Fruit fly (Drosophila melanogaster) whole organism, embryonic: Measurements from ENCODE around the gene Rpn9.
A peak's percentile ranks its signal among the peaks of the same experiment; 100 is the strongest.

Experiments used
- CG10321 ChIP-seq: fragments of 200-800 bp; sonication (Bioruptor generic); IDR thresholded peaks from 2 replicates; pipeline ENCODE4 v1.3.6; 2022; ENCODE audit warnings: missing biosample characterization, missing genetic modification characterization
- CG10366 ChIP-seq: fragments of 200-800 bp; sonication (Bioruptor generic); IDR thresholded peaks from 2 replicates; pipeline ENCODE4 v1.3.6; 2022; ENCODE audit warnings: missing biosample characterization, missing genetic modification characterization
- CG10565 ChIP-seq: fragments of 200-800 bp; sonication (Bioruptor generic); optimal IDR thresholded peaks from 3 replicates; lab custom pipeline; 2016; ENCODE audit warnings: missing biosample characterization, mild to moderate bottlenecking, missing genetic modification characterization
- CG10654 ChIP-seq: fragments of 200-800 bp; sonication (Bioruptor generic); optimal IDR thresholded peaks from 2 replicates; lab custom pipeline; 2016; ENCODE audit warnings: missing biosample characterization, missing genetic modification characterization
- CG11093 ChIP-seq: fragments of 200-800 bp; sonication (Bioruptor generic); IDR thresholded peaks from 3 replicates; pipeline ENCODE4 v1.3.6; 2022; ENCODE audit warnings: missing biosample characterization, missing genetic modification characterization
- CG11695 ChIP-seq: fragments of 200-800 bp; sonication (Bioruptor generic); IDR thresholded peaks from 3 replicates; pipeline ENCODE4 v1.3.6; 2022; ENCODE audit warnings: missing biosample characterization, missing genetic modification characterization
- CG11696 ChIP-seq: fragments of 200-800 bp; sonication (Bioruptor generic); IDR thresholded peaks from 2 replicates; pipeline ENCODE4 v1.3.6; 2022; ENCODE audit warnings: missing biosample characterization, missing genetic modification characterization
- CG12942 ChIP-seq: fragments of 200-800 bp; sonication (Bioruptor generic); optimal IDR thresholded peaks from 3 replicates; lab custom pipeline; 2016; ENCODE audit warnings: missing biosample characterization, missing genetic modification characterization
- CG14860 ChIP-seq: fragments of 200-800 bp; sonication (Bioruptor generic); IDR thresholded peaks from 3 replicates; pipeline ENCODE4 v1.3.6; 2022; ENCODE audit warnings: missing biosample characterization, missing genetic modification characterization; ENCODE audit not compliant: partially characterized antibody
- CG15479 ChIP-seq: fragments of 200-800 bp; sonication (Bioruptor generic); optimal IDR thresholded peaks from 3 replicates; lab custom pipeline; 2019; ENCODE audit warnings: missing biosample characterization, mild to moderate bottlenecking, missing genetic modification characterization, moderate library complexity
- CG17328 ChIP-seq: fragments of 200-800 bp; sonication (Bioruptor generic); IDR thresholded peaks from 2 replicates; pipeline ENCODE4 v1.3.6; 2022; ENCODE audit warnings: missing biosample characterization, missing genetic modification characterization
- CG17385 ChIP-seq: fragments of 200-800 bp; sonication (Bioruptor generic); optimal IDR thresholded peaks from 3 replicates; lab custom pipeline; 2018; ENCODE audit warnings: missing biosample characterization, mild to moderate bottlenecking, missing genetic modification characterization
- CG17829 ChIP-seq: fragments of 200-800 bp; optimal IDR thresholded peaks from 2 replicates; lab custom pipeline; 2019; ENCODE audit warnings: missing biosample characterization, mild to moderate bottlenecking, missing genetic modification characterization, moderate library complexity
- CG3407 ChIP-seq: fragments of 200-800 bp; sonication (Bioruptor generic); optimal IDR thresholded peaks from 2 replicates; lab custom pipeline; 2018; ENCODE audit warnings: missing biosample characterization, mild to moderate bottlenecking, missing genetic modification characterization
- CG4282 ChIP-seq: fragments of 200-800 bp; sonication (Bioruptor generic); optimal IDR thresholded peaks from 2 replicates; lab custom pipeline; 2016; ENCODE audit warnings: missing biosample characterization, missing genetic modification characterization
- CG6791 ChIP-seq: fragments of 200-800 bp; sonication (Bioruptor generic); IDR thresholded peaks from 3 replicates; pipeline ENCODE4 v1.3.6; 2022; ENCODE audit warnings: missing biosample characterization, missing genetic modification characterization; ENCODE audit not compliant: partially characterized antibody
- CG7963 ChIP-seq: fragments of 200-800 bp; sonication (Bioruptor generic); IDR thresholded peaks from 3 replicates; pipeline ENCODE4 v1.3.6; 2022; ENCODE audit warnings: missing biosample characterization, missing genetic modification characterization; ENCODE audit not compliant: partially characterized antibody
- Camta ChIP-seq: fragments of 200-800 bp; sonication (Bioruptor generic); optimal IDR thresholded peaks from 2 replicates; lab custom pipeline; 2016; ENCODE audit warnings: missing biosample characterization, missing genetic modification characterization
- Dad ChIP-seq: fragments of 200-800 bp; sonication (Bioruptor generic); optimal IDR thresholded peaks from 3 replicates; lab custom pipeline; 2016; ENCODE audit warnings: missing biosample characterization, missing genetic modification characterization
- Dfd ChIP-seq, 2 experiments: fragments of >200 bp; optimal IDR thresholded peaks; 2 replicates each; lab custom pipeline; 2017; ENCODE audit warnings: missing biosample characterization in 2 of 2, missing genetic modification characterization in 2 of 2
- GATAe ChIP-seq: fragments of 200-800 bp; sonication (Bioruptor generic); conservative IDR thresholded peaks from 2 replicates; pipeline ENCODE4 v1.3.6; 2022; ENCODE audit warnings: missing biosample characterization, missing genetic modification characterization
- H15 ChIP-seq: fragments of 200-800 bp; sonication (Bioruptor generic); IDR thresholded peaks from 3 replicates; pipeline ENCODE4 v1.3.6; 2022; ENCODE audit warnings: missing biosample characterization, missing genetic modification characterization
- HHEX ChIP-seq: fragments of 200-800 bp; sonication (Bioruptor generic); optimal IDR thresholded peaks from 3 replicates; lab custom pipeline; 2017; ENCODE audit warnings: missing biosample characterization, mild to moderate bottlenecking, missing genetic modification characterization, missing genetic modification reagents
- Hmx ChIP-seq: fragments of 200-800 bp; sonication (Bioruptor generic); optimal IDR thresholded peaks from 2 replicates; lab custom pipeline; 2016; ENCODE audit warnings: missing biosample characterization, missing genetic modification characterization
- NK7.1 ChIP-seq: fragments of 200-800 bp; sonication (Bioruptor generic); optimal IDR thresholded peaks from 3 replicates; lab custom pipeline; 2016; ENCODE audit warnings: missing biosample characterization, missing genetic modification characterization
- Nf-YB ChIP-seq: fragments of 200-800 bp; sonication (Bioruptor generic); optimal IDR thresholded peaks from 3 replicates; lab custom pipeline; 2019; ENCODE audit warnings: missing biosample characterization, mild to moderate bottlenecking, missing genetic modification characterization, moderate library complexity
- NfI ChIP-seq: fragments of 200-800 bp; sonication (Bioruptor generic); optimal IDR thresholded peaks from 3 replicates; lab custom pipeline; 2018; ENCODE audit warnings: missing biosample characterization, mild to moderate bottlenecking, missing genetic modification characterization, moderate library complexity
- Sry-δ ChIP-seq: fragments of 200-800 bp; sonication (Bioruptor generic); optimal IDR thresholded peaks from 2 replicates; lab custom pipeline; 2016; ENCODE audit warnings: missing biosample characterization, missing genetic modification characterization
- Xbp1 ChIP-seq: fragments of 200-800 bp; sonication (Bioruptor generic); optimal IDR thresholded peaks from 3 replicates; lab custom pipeline; 2016; ENCODE audit warnings: missing biosample characterization, mild to moderate bottlenecking, missing genetic modification characterization
- aop ChIP-seq: fragments of 200-800 bp; sonication (Bioruptor generic); IDR thresholded peaks from 2 replicates; pipeline ENCODE4 v1.3.6; 2022; ENCODE audit warnings: missing biosample characterization, missing genetic modification characterization
- cato ChIP-seq: fragments of 200-800 bp; sonication (Bioruptor generic); optimal IDR thresholded peaks from 2 replicates; lab custom pipeline; 2016; ENCODE audit warnings: missing biosample characterization, missing genetic modification characterization, borderline replicate concordance
- danr ChIP-seq: fragments of 200-800 bp; sonication (Bioruptor generic); IDR thresholded peaks from 2 replicates; pipeline ENCODE4 v1.3.6; 2022; ENCODE audit warnings: missing biosample characterization, missing genetic modification characterization
- dati ChIP-seq: fragments of 200-800 bp; sonication (Bioruptor generic); IDR thresholded peaks from 2 replicates; pipeline ENCODE4 v1.3.6; 2022; ENCODE audit warnings: missing biosample characterization, missing genetic modification characterization
- fd102C ChIP-seq: fragments of 200-800 bp; sonication (Bioruptor generic); optimal IDR thresholded peaks from 2 replicates; lab custom pipeline; 2018; ENCODE audit warnings: missing biosample characterization, mild to moderate bottlenecking, missing genetic modification characterization, moderate library complexity
- fd64A ChIP-seq: fragments of 200-800 bp; sonication (Bioruptor generic); optimal IDR thresholded peaks from 3 replicates; lab custom pipeline; 2018; ENCODE audit warnings: missing biosample characterization, mild to moderate bottlenecking, missing genetic modification characterization
- gsb-n ChIP-seq: fragments of 200-800 bp; sonication (Bioruptor generic); optimal IDR thresholded peaks from 3 replicates; lab custom pipeline; 2018; ENCODE audit warnings: missing biosample characterization, mild to moderate bottlenecking, missing genetic modification characterization
- hkb ChIP-seq, 2 experiments: fragments of 200-800 bp in 1 of 2; fragments of >200 bp in 1 of 2; sonication (Bioruptor generic) in 1 of 2; IDR thresholded peaks in 1 of 2; optimal IDR thresholded peaks in 1 of 2; 2 replicates each; pipeline versions ENCODE4 v1.3.6 to Lab custom; 2017 to 2022; ENCODE audit warnings: missing biosample characterization in 1 of 2, missing genetic modification characterization in 1 of 2
- kah ChIP-seq: fragments of 200-800 bp; sonication (Bioruptor generic); optimal IDR thresholded peaks from 2 replicates; lab custom pipeline; 2018; ENCODE audit warnings: missing biosample characterization, mild to moderate bottlenecking, missing genetic modification characterization
- kay ChIP-seq: fragments of 200-800 bp; sonication (Bioruptor generic); optimal IDR thresholded peaks from 2 replicates; lab custom pipeline; 2016; ENCODE audit warnings: missing biosample characterization, missing genetic modification characterization
- luna ChIP-seq: fragments of 200-800 bp; sonication (Bioruptor generic); optimal IDR thresholded peaks from 2 replicates; lab custom pipeline; 2016; ENCODE audit warnings: missing biosample characterization, missing genetic modification characterization
- nerfin-2 ChIP-seq: fragments of 200-800 bp; sonication (Bioruptor generic); IDR thresholded peaks from 2 replicates; pipeline ENCODE4 v1.3.6; 2022; ENCODE audit warnings: missing biosample characterization, missing genetic modification characterization; ENCODE audit not compliant: partially characterized antibody
- otp ChIP-seq: fragments of 200-800 bp; sonication (Bioruptor generic); IDR thresholded peaks from 3 replicates; pipeline ENCODE4, ENCODE4 v1.3.6; 2022; ENCODE audit warnings: missing biosample characterization, missing genetic modification characterization
- ranshi ChIP-seq: fragments of 200-800 bp; sonication (Bioruptor generic); IDR thresholded peaks from 2 replicates; pipeline ENCODE4 v1.3.6; 2022; ENCODE audit warnings: missing biosample characterization, missing genetic modification characterization
- slbo ChIP-seq: fragments of 200-800 bp; sonication (Bioruptor generic); IDR thresholded peaks from 2 replicates; pipeline ENCODE4 v1.3.6; 2022; ENCODE audit warnings: missing biosample characterization, missing genetic modification characterization
- sob ChIP-seq: fragments of 200-800 bp; sonication (Bioruptor generic); IDR thresholded peaks from 2 replicates; pipeline ENCODE4 v1.3.6; 2022; ENCODE audit warnings: missing biosample characterization, missing genetic modification characterization
- tio ChIP-seq: fragments of 200-800 bp; sonication (Bioruptor generic); optimal IDR thresholded peaks from 2 replicates; lab custom pipeline; 2017; ENCODE audit warnings: missing biosample characterization, missing genetic modification characterization, inconsistent platforms
- ttk ChIP-seq: fragments of 200-800 bp; sonication (Bioruptor generic); IDR thresholded peaks from 2 replicates; pipeline ENCODE4 v2.1.2; 2022; ENCODE audit warnings: missing biosample characterization, missing genetic modification characterization
- zen ChIP-seq: fragments of 200-800 bp; sonication (Bioruptor generic); optimal IDR thresholded peaks from 3 replicates; lab custom pipeline; 2018; ENCODE audit warnings: missing biosample characterization, mild to moderate bottlenecking, missing genetic modification characterization, moderate library complexity
- zen2 ChIP-seq: fragments of 200-800 bp; sonication (Bioruptor generic); IDR thresholded peaks from 3 replicates; pipeline ENCODE4 v1.3.6; 2022; ENCODE audit warnings: missing biosample characterization, missing genetic modification characterization; ENCODE audit not compliant: partially characterized antibody

The Rpn9 gene

DNA sequence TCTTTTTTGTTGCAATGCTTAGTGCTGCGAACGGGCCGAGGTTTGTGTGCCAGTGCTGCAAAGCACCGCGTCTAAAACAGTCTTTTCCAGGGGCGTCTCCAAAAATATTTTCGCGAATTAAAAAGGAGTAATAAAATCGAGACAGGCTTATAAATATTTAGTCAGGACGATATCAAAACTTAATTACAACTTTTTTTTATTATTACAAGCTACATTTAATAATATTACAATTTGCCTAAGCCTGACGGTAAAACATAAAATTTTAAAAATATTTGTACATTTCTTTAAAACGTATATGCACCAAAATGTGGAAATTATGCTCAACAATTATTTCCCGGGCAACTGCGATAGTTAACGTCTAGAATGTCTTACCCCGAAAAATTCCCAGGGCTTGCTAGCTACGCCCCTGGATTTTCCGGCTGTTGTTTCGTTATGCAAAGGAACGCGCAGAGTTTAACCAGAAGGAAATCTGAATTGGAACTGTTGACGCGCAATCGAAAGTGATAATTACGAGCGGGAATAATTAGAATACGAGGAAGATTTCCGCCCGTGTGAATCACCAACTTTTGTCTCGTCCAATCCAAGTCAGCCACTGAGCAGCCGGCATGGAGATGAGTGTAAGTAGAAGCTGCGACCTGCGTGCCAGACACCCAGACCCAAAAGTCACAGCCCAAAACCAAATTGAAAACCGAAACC lies 24.8 kb upstream of the Rpn9 start, which contains the start of the genes PTPMT1 and Hrd3 (continued):
- TF ChIP-seq CG11093 (GFP tag; lab: Robert Waterston, UW) (peak; percentile 97), otp (GFP tag; lab: Robert Waterston, UW) (peak; percentile 94; the same call in 2 of the 3 replicates), CG10565 (GFP tag; lab: Kevin White, UChicago) (peak; percentile 92), H15 (GFP tag; lab: Robert Waterston, UW) (peak; percentile 92), Sry-δ (GFP tag; lab: Kevin White, UChicago) (peak; percentile 71), hkb (optimal IDR thresholded peaks at IDR 0.05; lab: Kevin White, UChicago) (peak; percentile 69), hkb (GFP tag; IDR thresholded peaks at IDR 0.05; lab: Robert Waterston, UW) (peak; percentile 96), fd102C (GFP tag; lab: Kevin White, UChicago) (peak; percentile 73), CG3407 (GFP tag; lab: Kevin White, UChicago) (peak; percentile 97), nerfin-2 (GFP tag; lab: Robert Waterston, UW) (no peak), CG11696 (peak; percentile 83), NK7.1 (peak; percentile 95), CG12942 (GFP tag; lab: Kevin White, UChicago) (peak; percentile 98), CG10366 (GFP tag; lab: Robert Waterston, UW) (peak; percentile 93), zen2 (GFP tag; lab: Robert Waterston, UW) (no peak), CG10654 (GFP tag; lab: Kevin White, UChicago) (peak; percentile 98), Dfd (GFP tag; optimal IDR thresholded peaks at IDR 0.05; lab: Kevin White, UChicago) (peak in 1 of 2 experiments; percentile 95), CG14860 (GFP tag; lab: Robert Waterston, UW) (no peak), CG15479 (GFP tag; lab: Kevin White, UChicago) (peak; percentile 88), CG6791 (GFP tag; lab: Robert Waterston, UW) (no peak), CG4282 (GFP tag; lab: Kevin White, UChicago) (peak; percentile 90), CG7963 (GFP tag; lab: Robert Waterston, UW) (no peak), fd64A (GFP tag; lab: Kevin White, UChicago) (peak; percentile 84), Camta (GFP tag; lab: Kevin White, UChicago) (peak; percentile 97), luna (peak; percentile 82), CG10321 (GFP tag; lab: Robert Waterston, UW) (peak; percentile 70), Nf-YB (GFP tag; lab: Kevin White, UChicago) (peak; percentile 89), ttk (peak; percentile 94), HHEX (GFP tag; lab: Kevin White, UChicago) (peak; percentile 99), slbo (GFP tag; lab: Robert Waterston, UW) (peak; percentile 98), gsb-n (tag; lab: Kevin White, UChicago) (peak; percentile 97), sob (peak; percentile 96), Hmx (GFP tag; lab: Kevin White, UChicago) (peak; percentile 97), aop (GFP tag; lab: Robert Waterston, UW) (0 out of 2 replicates have a peak, but pooled peaks have one; percentile 27), kay (GFP tag; lab: Kevin White, UChicago) (peak; percentile 98), CG11695 (GFP tag; lab: Robert Waterston, UW) (peak; percentile 97), CG17328 (GFP tag; lab: Robert Waterston, UW) (peak; percentile 94), danr (peak; percentile 93), Xbp1 (peak; percentile 99), GATAe (GFP tag; lab: Robert Waterston, UW) (peak; percentile 88), kah (GFP tag; lab: Kevin White, UChicago) (peak; percentile 93), dati (peak; percentile 80), CG17385 (GFP tag; lab: Kevin White, UChicago) (peak; percentile 97), Dad (GFP tag; lab: Kevin White, UChicago) (peak; percentile 97), NfI (GFP tag; lab: Kevin White, UChicago) (peak; percentile 98), zen (tag; lab: Kevin White, UChicago) (peak; percentile 98), ranshi (GFP tag; lab: Robert Waterston, UW) (peak; percentile 96; the same call in 1 of the 2 replicates), cato (GFP tag; lab: Kevin White, UChicago) (peak; percentile 98), tio (GFP tag; lab: Kevin White, UChicago) (peak; percentile 99), CG17829 (tag; lab: Kevin White, UChicago) (peak; percentile 99)
